Fruit fly (Drosophila melanogaster) whole organism, embryonic: Measurements from ENCODE around the gene CG6149.

Experiments used
- CG10321 ChIP-seq: fragments of 200-800 bp; sonication (Bioruptor generic); IDR thresholded peaks from 2 replicates; pipeline ENCODE4 v1.3.6; 2022; ENCODE audit warnings: missing biosample characterization, missing genetic modification characterization
- CG10366 ChIP-seq: fragments of 200-800 bp; sonication (Bioruptor generic); IDR thresholded peaks from 2 replicates; pipeline ENCODE4 v1.3.6; 2022; ENCODE audit warnings: missing biosample characterization, missing genetic modification characterization
- CG11504 ChIP-seq: fragments of 200-800 bp; sonication (Bioruptor generic); optimal IDR thresholded peaks from 3 replicates; lab custom pipeline; 2019; ENCODE audit warnings: missing biosample characterization, mild to moderate bottlenecking, missing genetic modification characterization, moderate library complexity
- CG12104 ChIP-seq: fragments of 200-800 bp; sonication (Bioruptor generic); optimal IDR thresholded peaks from 3 replicates; lab custom pipeline; 2016; ENCODE audit warnings: missing biosample characterization, missing genetic modification characterization
- CG12769 ChIP-seq: fragments of 200-800 bp; sonication (Bioruptor generic); optimal IDR thresholded peaks from 2 replicates; lab custom pipeline; 2019; ENCODE audit warnings: missing biosample characterization, mild to moderate bottlenecking, missing genetic modification characterization, moderate library complexity
- CG12942 ChIP-seq: fragments of 200-800 bp; sonication (Bioruptor generic); optimal IDR thresholded peaks from 3 replicates; lab custom pipeline; 2016; ENCODE audit warnings: missing biosample characterization, missing genetic modification characterization
- CG13296 ChIP-seq: fragments of 200-800 bp; sonication (Bioruptor generic); optimal IDR thresholded peaks from 3 replicates; lab custom pipeline; 2018; ENCODE audit warnings: missing biosample characterization, mild to moderate bottlenecking, missing genetic modification characterization
- CG14050 ChIP-seq: fragments of 200-800 bp; sonication (Bioruptor generic); IDR thresholded peaks from 3 replicates; pipeline ENCODE4 v1.3.6; 2022; ENCODE audit warnings: missing biosample characterization, missing genetic modification characterization
- CG14667 ChIP-seq: fragments of 200-800 bp; sonication (Bioruptor generic); IDR thresholded peaks from 2 replicates; pipeline ENCODE4 v1.3.6; 2022; ENCODE audit warnings: missing biosample characterization, missing genetic modification characterization
- CG15011 ChIP-seq: fragments of 200-800 bp; sonication (Bioruptor generic); optimal IDR thresholded peaks from 3 replicates; lab custom pipeline; 2018; ENCODE audit warnings: missing biosample characterization, mild to moderate bottlenecking, missing genetic modification characterization
- CG15601 ChIP-seq: fragments of 200-800 bp; sonication (Bioruptor generic); optimal IDR thresholded peaks from 3 replicates; lab custom pipeline; 2019; ENCODE audit warnings: missing biosample characterization, mild to moderate bottlenecking, missing genetic modification characterization, moderate library complexity
- CG18764 ChIP-seq: fragments of 200-800 bp; sonication (Bioruptor generic); optimal IDR thresholded peaks from 3 replicates; lab custom pipeline; 2016; ENCODE audit warnings: missing biosample characterization, missing genetic modification characterization
- CG3065 ChIP-seq: fragments of 200-800 bp; sonication (Bioruptor generic); optimal IDR thresholded peaks from 2 replicates; lab custom pipeline; 2016; ENCODE audit warnings: missing biosample characterization, missing genetic modification characterization
- CG31441 ChIP-seq: fragments of 200-800 bp; sonication (Bioruptor generic); IDR thresholded peaks from 2 replicates; pipeline ENCODE4 v1.3.6; 2022; ENCODE audit warnings: missing biosample characterization, missing genetic modification characterization
- CG3407 ChIP-seq: fragments of 200-800 bp; sonication (Bioruptor generic); optimal IDR thresholded peaks from 2 replicates; lab custom pipeline; 2018; ENCODE audit warnings: missing biosample characterization, mild to moderate bottlenecking, missing genetic modification characterization
- CG6854 ChIP-seq: fragments of 200-800 bp; sonication (Bioruptor generic); optimal IDR thresholded peaks from 3 replicates; lab custom pipeline; 2017; ENCODE audit warnings: missing biosample characterization, mild to moderate bottlenecking, missing genetic modification characterization
- CG7271 ChIP-seq: fragments of 200-800 bp; sonication (Bioruptor generic); optimal IDR thresholded peaks from 2 replicates; lab custom pipeline; 2018; ENCODE audit warnings: missing biosample characterization, mild to moderate bottlenecking, missing genetic modification characterization, moderate library complexity
- CG7357 ChIP-seq: fragments of 200-800 bp; sonication (Bioruptor generic); IDR thresholded peaks from 3 replicates; pipeline ENCODE4 v1.3.6; 2022; ENCODE audit warnings: missing biosample characterization, missing genetic modification characterization
- CG7786 ChIP-seq: fragments of 200-800 bp; sonication (Bioruptor generic); optimal IDR thresholded peaks from 2 replicates; lab custom pipeline; 2016; ENCODE audit warnings: missing biosample characterization, missing genetic modification characterization
- CG7987 ChIP-seq: fragments of 200-800 bp; sonication (Bioruptor generic); optimal IDR thresholded peaks from 2 replicates; lab custom pipeline; 2018; ENCODE audit warnings: missing biosample characterization, mild to moderate bottlenecking, missing genetic modification characterization, moderate library complexity
- CG8281 ChIP-seq: fragments of 200-800 bp; sonication (Bioruptor generic); optimal IDR thresholded peaks from 2 replicates; lab custom pipeline; 2018; ENCODE audit warnings: missing biosample characterization, mild to moderate bottlenecking, missing genetic modification characterization, moderate library complexity
- CG8388 ChIP-seq: fragments of 200-800 bp; sonication (Bioruptor generic); optimal IDR thresholded peaks from 2 replicates; lab custom pipeline; 2019; ENCODE audit warnings: missing biosample characterization, mild to moderate bottlenecking, missing genetic modification characterization, moderate library complexity
- Camta ChIP-seq: fragments of 200-800 bp; sonication (Bioruptor generic); optimal IDR thresholded peaks from 2 replicates; lab custom pipeline; 2016; ENCODE audit warnings: missing biosample characterization, missing genetic modification characterization
- Chrac-16 ChIP-seq: fragments of 200-800 bp; sonication (Bioruptor generic); optimal IDR thresholded peaks from 3 replicates; lab custom pipeline; 2016; ENCODE audit warnings: missing biosample characterization, missing genetic modification characterization
- Dbx ChIP-seq: fragments of 200-800 bp; sonication (Bioruptor generic); IDR thresholded peaks from 3 replicates; pipeline ENCODE4 v1.3.6; 2022; ENCODE audit warnings: missing biosample characterization, missing genetic modification characterization
- E2f2 ChIP-seq: fragments of 200-800 bp; sonication (Bioruptor generic); IDR thresholded peaks from 2 replicates; pipeline ENCODE4 v1.3.6; 2022; ENCODE audit warnings: missing biosample characterization, missing genetic modification characterization
- NC2α ChIP-seq: fragments of 200-800 bp; sonication (Bioruptor generic); optimal IDR thresholded peaks from 2 replicates; lab custom pipeline; 2016; ENCODE audit warnings: missing biosample characterization, missing genetic modification characterization
- Oaz ChIP-seq: fragments of 200-800 bp; sonication (Bioruptor generic); IDR thresholded peaks from 2 replicates; pipeline ENCODE4 v1.3.6; 2022; ENCODE audit warnings: missing biosample characterization, missing genetic modification characterization
- ato ChIP-seq: fragments of 200-800 bp; sonication (Bioruptor generic); IDR thresholded peaks from 2 replicates; pipeline ENCODE4 v1.3.6; 2022; ENCODE audit warnings: missing biosample characterization, missing genetic modification characterization; ENCODE audit not compliant: partially characterized antibody
- chm ChIP-seq: fragments of 200-800 bp; sonication (Bioruptor generic); IDR thresholded peaks from 2 replicates; pipeline ENCODE4 v1.3.6; 2022; ENCODE audit warnings: missing biosample characterization, missing genetic modification characterization
- dm ChIP-seq: fragments of 200-800 bp; sonication (Bioruptor generic); optimal IDR thresholded peaks from 3 replicates; lab custom pipeline; 2016; ENCODE audit warnings: missing biosample characterization, missing genetic modification characterization
- emc ChIP-seq: fragments of 200-800 bp; sonication (Bioruptor generic); optimal IDR thresholded peaks from 2 replicates; lab custom pipeline; 2016; ENCODE audit warnings: missing biosample characterization, missing genetic modification characterization
- exex ChIP-seq: fragments of 200-800 bp; sonication (Bioruptor generic); optimal IDR thresholded peaks from 4 replicates; lab custom pipeline; 2018; ENCODE audit warnings: missing biosample characterization, mild to moderate bottlenecking, missing genetic modification characterization, moderate library complexity
- eyg ChIP-seq: fragments of 200-800 bp; sonication (Bioruptor generic); optimal IDR thresholded peaks from 3 replicates; lab custom pipeline; 2016; ENCODE audit warnings: missing biosample characterization, missing genetic modification characterization
- fd3F ChIP-seq: fragments of 200-800 bp; sonication (Bioruptor generic); optimal IDR thresholded peaks from 2 replicates; lab custom pipeline; 2018; ENCODE audit warnings: missing biosample characterization, mild to moderate bottlenecking, missing genetic modification characterization, moderate library complexity
- ftz-f1 ChIP-seq: fragments of 200-800 bp; sonication (Bioruptor generic); optimal IDR thresholded peaks from 2 replicates; lab custom pipeline; 2016; ENCODE audit warnings: missing biosample characterization, missing genetic modification characterization
- gro ChIP-seq: fragments of 200-800 bp; sonication (Bioruptor generic); optimal IDR thresholded peaks from 2 replicates; lab custom pipeline; 2016; ENCODE audit warnings: missing biosample characterization, missing genetic modification characterization
- gsb ChIP-seq: fragments of 200-800 bp; sonication (Bioruptor generic); IDR thresholded peaks from 2 replicates; pipeline ENCODE4 v1.3.6; 2022; ENCODE audit warnings: missing biosample characterization, missing genetic modification characterization
- jigr1 ChIP-seq: fragments of 200-800 bp; sonication (Bioruptor generic); IDR thresholded peaks from 3 replicates; pipeline ENCODE4 v1.3.6; 2022; ENCODE audit warnings: missing biosample characterization, missing genetic modification characterization
- mirr ChIP-seq: fragments of 200-800 bp; sonication (Bioruptor generic); optimal IDR thresholded peaks from 3 replicates; lab custom pipeline; 2018; ENCODE audit warnings: missing biosample characterization, mild to moderate bottlenecking, missing genetic modification characterization
- nerfin-1 ChIP-seq: fragments of 200-800 bp; sonication (Bioruptor generic); optimal IDR thresholded peaks from 3 replicates; lab custom pipeline; 2019; ENCODE audit warnings: missing biosample characterization, mild to moderate bottlenecking, missing genetic modification characterization, moderate library complexity
- org-1 ChIP-seq: fragments of 200-800 bp; sonication (Bioruptor generic); optimal IDR thresholded peaks from 2 replicates; lab custom pipeline; 2017; ENCODE audit warnings: missing biosample characterization, missing genetic modification characterization
- pfk ChIP-seq: fragments of 200-800 bp; sonication (Bioruptor generic); optimal IDR thresholded peaks from 2 replicates; lab custom pipeline; 2018; ENCODE audit warnings: missing biosample characterization, mild to moderate bottlenecking, missing genetic modification characterization, moderate library complexity
- run ChIP-seq: fragments of 200-800 bp; sonication (Bioruptor generic); optimal IDR thresholded peaks from 3 replicates; lab custom pipeline; 2018; ENCODE audit warnings: missing biosample characterization, mild to moderate bottlenecking, missing genetic modification characterization
- seq ChIP-seq: fragments of 200-800 bp; sonication (Bioruptor generic); IDR thresholded peaks from 2 replicates; pipeline ENCODE4 v1.3.6; 2022; ENCODE audit warnings: missing biosample characterization, missing genetic modification characterization
- shn ChIP-seq: fragments of 200-800 bp; sonication (Bioruptor generic); optimal IDR thresholded peaks from 3 replicates; lab custom pipeline; 2016; ENCODE audit warnings: missing biosample characterization, missing genetic modification characterization
- sob ChIP-seq: fragments of 200-800 bp; sonication (Bioruptor generic); IDR thresholded peaks from 2 replicates; pipeline ENCODE4 v1.3.6; 2022; ENCODE audit warnings: missing biosample characterization, missing genetic modification characterization
- sqz ChIP-seq: fragments of 200-800 bp; sonication (Bioruptor generic); optimal IDR thresholded peaks from 3 replicates; lab custom pipeline; 2018; ENCODE audit warnings: missing biosample characterization, mild to moderate bottlenecking, missing genetic modification characterization
- wdn ChIP-seq: fragments of 200-800 bp; sonication (Bioruptor generic); IDR thresholded peaks from 2 replicates; pipeline ENCODE4 v1.3.6; 2022; ENCODE audit warnings: missing biosample characterization, missing genetic modification characterization
- wek ChIP-seq: fragments of 200-800 bp; sonication (Bioruptor generic); optimal IDR thresholded peaks from 3 replicates; lab custom pipeline; 2018; ENCODE audit warnings: missing biosample characterization, mild to moderate bottlenecking, missing genetic modification characterization, moderate library complexity

CG6149 gene

dm6 chr3L:11431251-11431925, 3.9 kb downstream of the CG6149 start (continued):
- peak; percentile 87 for TF ChIP-seq CG12769 (tag; lab: Kevin White, UChicago)
- peak; percentile 44 for TF ChIP-seq nerfin-1
- no peak for TF ChIP-seq mirr (GFP tag; lab: Kevin White, UChicago)
- peak; percentile 44 for TF ChIP-seq gro (GFP tag; lab: Kevin White, UChicago)
- TF ChIP-seq ato (GFP tag; lab: Robert Waterston, UW): no peak
- peak; percentile 46; the same call in 1 of the 2 replicates for TF ChIP-seq CG14667 (GFP tag; lab: Robert Waterston, UW)
- TF ChIP-seq CG18764 (GFP tag; lab: Kevin White, UChicago): no peak
- TF ChIP-seq run (tag; lab: Kevin White, UChicago): peak; percentile 37
- TF ChIP-seq CG6854 (GFP tag; lab: Kevin White, UChicago): peak; percentile 11
- TF ChIP-seq pfk: no peak
- no peak for TF ChIP-seq CG7987
- TF ChIP-seq Chrac-16: peak; percentile 80
- peak; percentile 48 for TF ChIP-seq CG8281 (tag; lab: Kevin White, UChicago)
- TF ChIP-seq jigr1 (GFP tag; lab: Robert Waterston, UW): peak; percentile 70; the same call in 2 of the 3 replicates
- TF ChIP-seq wek: peak; percentile 37
- peak; percentile 54 for TF ChIP-seq gsb (GFP tag; lab: Robert Waterston, UW)
- no peak for TF ChIP-seq CG12104 (GFP tag; lab: Kevin White, UChicago)
- peak; percentile 50 for TF ChIP-seq CG3065 (GFP tag; lab: Kevin White, UChicago)
- peak; percentile 86 for TF ChIP-seq sob (GFP tag; lab: Robert Waterston, UW)
- TF ChIP-seq Dbx (GFP tag; lab: Robert Waterston, UW): 0 out of 3 replicates have a peak, but pooled peaks have one; percentile 55
- TF ChIP-seq Oaz (GFP tag; lab: Robert Waterston, UW): peak; percentile 68
- peak; percentile 55; the same call in 1 of the 2 replicates for TF ChIP-seq chm
- TF ChIP-seq CG10321 (GFP tag; lab: Robert Waterston, UW): peak; percentile 52; the same call in 1 of the 2 replicates
- TF ChIP-seq CG8388: peak; percentile 59
- TF ChIP-seq eyg: no peak
- peak; percentile 36; the same call in 1 of the 2 replicates for TF ChIP-seq E2f2
- TF ChIP-seq CG7786: peak; percentile 73
- TF ChIP-seq CG11504 (tag; lab: Kevin White, UChicago): peak; percentile 83
- peak; percentile 20 for TF ChIP-seq NC2α (GFP tag; lab: Kevin White, UChicago)
- TF ChIP-seq CG3407 (GFP tag; lab: Kevin White, UChicago): peak; percentile 43
- TF ChIP-seq wdn: 0 out of 2 replicates have a peak, but pooled peaks have one; percentile 19
- peak; percentile 61; the same call in 2 of the 3 replicates for TF ChIP-seq CG7357 (GFP tag; lab: Robert Waterston, UW)
- peak; percentile 89 for TF ChIP-seq CG10366 (GFP tag; lab: Robert Waterston, UW)
- TF ChIP-seq CG15011 (GFP tag; lab: Kevin White, UChicago): peak; percentile 57
- TF ChIP-seq CG31441 (GFP tag; lab: Robert Waterston, UW): peak; percentile 65
- TF ChIP-seq CG13296 (GFP tag; lab: Kevin White, UChicago): peak; percentile 47
- peak; percentile 74 for TF ChIP-seq seq
- peak; percentile 32 for TF ChIP-seq dm (GFP tag; lab: Kevin White, UChicago)
- TF ChIP-seq sqz (GFP tag; lab: Kevin White, UChicago): peak; percentile 23
- TF ChIP-seq Camta: peak; percentile 49
- TF ChIP-seq org-1: peak; percentile 55
- peak; percentile 73 for TF ChIP-seq CG12942 (GFP tag; lab: Kevin White, UChicago)
- TF ChIP-seq emc: no peak
- no peak for TF ChIP-seq ftz-f1 (GFP tag; lab: Kevin White, UChicago)
- TF ChIP-seq exex (tag; lab: Kevin White, UChicago): no peak
- peak; percentile 18 for TF ChIP-seq CG15601 (tag; lab: Kevin White, UChicago)
- TF ChIP-seq shn (GFP tag; lab: Kevin White, UChicago): peak; percentile 49
- TF ChIP-seq CG14050: peak; percentile 77
- TF ChIP-seq fd3F (GFP tag; lab: Kevin White, UChicago): peak; percentile 77
- TF ChIP-seq CG7271 (tag; lab: Kevin White, UChicago): peak; percentile 15
